Fruit fly (Drosophila melanogaster) whole organism, embryonic: ENCODE results near the gene Dsp1.

Experiments used
- Atf6 ChIP-seq: fragments of 200-800 bp; sonication (Bioruptor generic); IDR thresholded peaks from 2 replicates; pipeline ENCODE4 v1.3.6; 2022; ENCODE audit warnings: missing biosample characterization, missing genetic modification characterization
- Bdp1 ChIP-seq: fragments of 200-800 bp; sonication (Bioruptor generic); optimal IDR thresholded peaks from 3 replicates; lab custom pipeline; 2016; ENCODE audit warnings: missing biosample characterization, missing genetic modification characterization
- CG10267 ChIP-seq: fragments of 200-800 bp; sonication (Bioruptor generic); optimal IDR thresholded peaks from 2 replicates; lab custom pipeline; 2018; ENCODE audit warnings: missing biosample characterization, mild to moderate bottlenecking, missing genetic modification characterization, moderate library complexity
- CG10274 ChIP-seq: fragments of 200-800 bp; sonication (Bioruptor generic); optimal IDR thresholded peaks from 3 replicates; lab custom pipeline; 2017; ENCODE audit warnings: missing biosample characterization, mild to moderate bottlenecking, missing genetic modification characterization
- CG10462 ChIP-seq: fragments of 200-800 bp; sonication (Bioruptor generic); optimal IDR thresholded peaks from 2 replicates; lab custom pipeline; 2016; ENCODE audit warnings: missing biosample characterization, missing genetic modification characterization
- CG12071 ChIP-seq: fragments of 200-800 bp; sonication (Bioruptor generic); optimal IDR thresholded peaks from 3 replicates; lab custom pipeline; 2018; ENCODE audit warnings: missing biosample characterization, mild to moderate bottlenecking, missing genetic modification characterization
- CG12659 ChIP-seq: fragments of 200-800 bp; sonication (Bioruptor generic); optimal IDR thresholded peaks from 3 replicates; lab custom pipeline; 2017; ENCODE audit warnings: mild to moderate bottlenecking, missing biosample characterization, missing genetic modification reagents, missing genetic modification characterization
- CG13424 ChIP-seq: fragments of 200-800 bp; sonication (Bioruptor generic); optimal IDR thresholded peaks from 2 replicates; lab custom pipeline; 2019; ENCODE audit warnings: missing biosample characterization, mild to moderate bottlenecking, missing genetic modification characterization, moderate library complexity
- CG13775 ChIP-seq: fragments of 200-800 bp; sonication (Bioruptor generic); optimal IDR thresholded peaks from 3 replicates; lab custom pipeline; 2017; ENCODE audit warnings: missing biosample characterization, mild to moderate bottlenecking, missing genetic modification characterization
- CG14014 ChIP-seq: fragments of 200-800 bp; sonication (Bioruptor generic); IDR thresholded peaks from 2 replicates; pipeline ENCODE4 v1.3.6; 2022; ENCODE audit warnings: missing biosample characterization, missing genetic modification characterization
- CG14667 ChIP-seq: fragments of 200-800 bp; sonication (Bioruptor generic); IDR thresholded peaks from 2 replicates; pipeline ENCODE4 v1.3.6; 2022; ENCODE audit warnings: missing biosample characterization, missing genetic modification characterization
- CG15601 ChIP-seq: fragments of 200-800 bp; sonication (Bioruptor generic); optimal IDR thresholded peaks from 3 replicates; lab custom pipeline; 2019; ENCODE audit warnings: missing biosample characterization, mild to moderate bottlenecking, missing genetic modification characterization, moderate library complexity
- CG1602 ChIP-seq: fragments of 200-800 bp; sonication (Bioruptor generic); optimal IDR thresholded peaks from 3 replicates; lab custom pipeline; 2016; ENCODE audit warnings: missing biosample characterization, missing genetic modification characterization
- CG16779 ChIP-seq: fragments of 200-800 bp; sonication (Bioruptor generic); IDR thresholded peaks from 2 replicates; pipeline ENCODE4 v1.3.6; 2022; ENCODE audit warnings: missing biosample characterization, missing genetic modification characterization
- CG17328 ChIP-seq: fragments of 200-800 bp; sonication (Bioruptor generic); IDR thresholded peaks from 2 replicates; pipeline ENCODE4 v1.3.6; 2022; ENCODE audit warnings: missing biosample characterization, missing genetic modification characterization
- CG32772 ChIP-seq: fragments of 200-800 bp; sonication (Bioruptor generic); IDR thresholded peaks from 2 replicates; pipeline ENCODE4 v1.3.6; 2022; ENCODE audit warnings: missing biosample characterization, missing genetic modification characterization
- CG34224 ChIP-seq: fragments of 200-800 bp; sonication (Bioruptor generic); IDR thresholded peaks from 3 replicates; pipeline ENCODE4 v1.3.6; 2022; ENCODE audit warnings: missing biosample characterization, missing genetic modification characterization; ENCODE audit not compliant: partially characterized antibody
- CG34376 ChIP-seq: fragments of 200-800 bp; sonication (Bioruptor generic); optimal IDR thresholded peaks from 2 replicates; lab custom pipeline; 2018; ENCODE audit warnings: missing biosample characterization, mild to moderate bottlenecking, missing genetic modification characterization
- CG4282 ChIP-seq: fragments of 200-800 bp; sonication (Bioruptor generic); optimal IDR thresholded peaks from 2 replicates; lab custom pipeline; 2016; ENCODE audit warnings: missing biosample characterization, missing genetic modification characterization
- CG4360 ChIP-seq: fragments of 200-800 bp; sonication (Bioruptor generic); IDR thresholded peaks from 2 replicates; pipeline ENCODE4 v1.3.6; 2022; ENCODE audit warnings: missing biosample characterization, missing genetic modification characterization
- CG43689 ChIP-seq: fragments of 200-800 bp; sonication (Bioruptor generic); IDR thresholded peaks from 2 replicates; pipeline ENCODE4 v1.3.6; 2022; ENCODE audit warnings: missing biosample characterization, missing genetic modification characterization
- CG4820 ChIP-seq: fragments of 200-800 bp; sonication (Bioruptor generic); optimal IDR thresholded peaks from 3 replicates; lab custom pipeline; 2016; ENCODE audit warnings: missing biosample characterization, missing genetic modification characterization
- CG8765 ChIP-seq: fragments of 200-800 bp; sonication (Bioruptor generic); IDR thresholded peaks from 2 replicates; pipeline ENCODE4 v1.3.6; 2022; ENCODE audit warnings: missing biosample characterization, missing genetic modification characterization
- CG9437 ChIP-seq: fragments of 200-800 bp; sonication (Bioruptor generic); optimal IDR thresholded peaks from 2 replicates; lab custom pipeline; 2018; ENCODE audit warnings: missing biosample characterization, mild to moderate bottlenecking, missing genetic modification characterization
- CG9727 ChIP-seq: fragments of 200-800 bp; sonication (Bioruptor generic); optimal IDR thresholded peaks from 3 replicates; lab custom pipeline; 2017; ENCODE audit warnings: missing biosample characterization, mild to moderate bottlenecking, missing genetic modification characterization
- CG9932 ChIP-seq: fragments of 200-800 bp; sonication (Bioruptor generic); IDR thresholded peaks from 2 replicates; pipeline ENCODE4 v1.3.6; 2022; ENCODE audit warnings: missing biosample characterization, missing genetic modification characterization
- CrebB ChIP-seq: fragments of 200-800 bp; sonication (Bioruptor generic); optimal IDR thresholded peaks from 3 replicates; lab custom pipeline; 2018; ENCODE audit warnings: missing biosample characterization, mild to moderate bottlenecking, missing genetic modification characterization
- Dip2 ChIP-seq: fragments of 200-800 bp; sonication (Bioruptor generic); IDR thresholded peaks from 2 replicates; pipeline ENCODE4 v1.3.6; 2022; ENCODE audit warnings: missing biosample characterization, missing genetic modification characterization
- Fer3 ChIP-seq: fragments of 200-800 bp; sonication (Bioruptor generic); optimal IDR thresholded peaks from 2 replicates; lab custom pipeline; 2018; ENCODE audit warnings: missing biosample characterization, mild to moderate bottlenecking, missing genetic modification characterization, moderate library complexity
- Hand ChIP-seq: fragments of 200-800 bp; sonication (Bioruptor generic); optimal IDR thresholded peaks from 2 replicates; lab custom pipeline; 2017; ENCODE audit warnings: mild to moderate bottlenecking, missing biosample characterization, missing genetic modification reagents, missing genetic modification characterization
- Jarid2 ChIP-seq: fragments of 200-800 bp; sonication (Bioruptor generic); optimal IDR thresholded peaks from 3 replicates; lab custom pipeline; 2017; ENCODE audit warnings: mild to moderate bottlenecking, missing biosample characterization, missing genetic modification reagents, missing genetic modification characterization
- Lhr ChIP-seq: fragments of 200-800 bp; sonication (Bioruptor generic); optimal IDR thresholded peaks from 3 replicates; lab custom pipeline; 2017; ENCODE audit warnings: mild to moderate bottlenecking, missing biosample characterization, missing genetic modification reagents, missing genetic modification characterization
- Mad ChIP-seq: fragments of 200-800 bp; sonication (Bioruptor generic); optimal IDR thresholded peaks from 2 replicates; lab custom pipeline; 2016; ENCODE audit warnings: missing biosample characterization, missing genetic modification characterization
- ap ChIP-seq: fragments of 200-800 bp; sonication (Bioruptor generic); IDR thresholded peaks from 2 replicates; pipeline ENCODE4 v1.3.6; 2022; ENCODE audit warnings: missing biosample characterization, missing genetic modification characterization
- bcd ChIP-seq: fragments of 200-800 bp; sonication (Bioruptor generic); optimal IDR thresholded peaks from 2 replicates; lab custom pipeline; 2017; ENCODE audit warnings: missing biosample characterization, mild to moderate bottlenecking, missing genetic modification characterization
- bigmax ChIP-seq: fragments of 200-800 bp; sonication (Bioruptor generic); optimal IDR thresholded peaks from 2 replicates; lab custom pipeline; 2018; ENCODE audit warnings: missing biosample characterization, mild to moderate bottlenecking, missing genetic modification characterization
- cato ChIP-seq: fragments of 200-800 bp; sonication (Bioruptor generic); optimal IDR thresholded peaks from 2 replicates; lab custom pipeline; 2016; ENCODE audit warnings: missing biosample characterization, missing genetic modification characterization, borderline replicate concordance
- corto ChIP-seq: fragments of 200-800 bp; sonication (Bioruptor generic); optimal IDR thresholded peaks from 2 replicates; lab custom pipeline; 2016; ENCODE audit warnings: missing biosample characterization, mild to moderate bottlenecking, missing genetic modification characterization, moderate library complexity
- dan ChIP-seq: fragments of 200-800 bp; sonication (Bioruptor generic); IDR thresholded peaks from 2 replicates; pipeline ENCODE4 v1.3.6; 2022; ENCODE audit warnings: missing biosample characterization, missing genetic modification characterization
- dm ChIP-seq: fragments of 200-800 bp; sonication (Bioruptor generic); optimal IDR thresholded peaks from 3 replicates; lab custom pipeline; 2016; ENCODE audit warnings: missing biosample characterization, missing genetic modification characterization
- fd64A ChIP-seq: fragments of 200-800 bp; sonication (Bioruptor generic); optimal IDR thresholded peaks from 3 replicates; lab custom pipeline; 2018; ENCODE audit warnings: missing biosample characterization, mild to moderate bottlenecking, missing genetic modification characterization
- inv ChIP-seq: fragments of 200-800 bp; sonication (Bioruptor generic); IDR thresholded peaks from 2 replicates; pipeline ENCODE4 v1.3.6; 2022; ENCODE audit warnings: missing biosample characterization, missing genetic modification characterization; ENCODE audit not compliant: partially characterized antibody
- lov ChIP-seq, 2 experiments: fragments of 200-800 bp in 1 of 2; fragments of >200 bp in 1 of 2; sonication (Bioruptor generic) in 1 of 2; IDR thresholded peaks in 1 of 2; optimal IDR thresholded peaks in 1 of 2; 2 replicates in 1 of 2; 3 replicates in 1 of 2; pipeline versions ENCODE4 v1.3.6 to Lab custom; 2017 to 2022; ENCODE audit warnings: missing biosample characterization in 1 of 2, missing genetic modification characterization in 1 of 2
- phol ChIP-seq: fragments of 200-800 bp; sonication (Bioruptor generic); optimal IDR thresholded peaks from 3 replicates; lab custom pipeline; 2018; ENCODE audit warnings: missing biosample characterization, mild to moderate bottlenecking, missing genetic modification characterization, moderate library complexity
- salm ChIP-seq: fragments of 200-800 bp; sonication (Bioruptor generic); optimal IDR thresholded peaks from 2 replicates; lab custom pipeline; 2018; ENCODE audit warnings: missing biosample characterization, mild to moderate bottlenecking, missing genetic modification characterization
- sim ChIP-seq: fragments of 200-800 bp; sonication (Bioruptor generic); IDR thresholded peaks from 2 replicates; pipeline ENCODE4 v1.3.6; 2022; ENCODE audit warnings: missing biosample characterization, missing genetic modification characterization
- tll ChIP-seq, 2 experiments: fragments of 200-800 bp in 1 of 2; fragments of >200 bp in 1 of 2; sonication (Bioruptor generic) in 1 of 2; optimal IDR thresholded peaks; 2 replicates each; lab custom pipeline; 2017 to 2019; ENCODE audit warnings: missing biosample characterization in 2 of 2, missing genetic modification characterization in 2 of 2, mild to moderate bottlenecking in 1 of 2, moderate library complexity in 1 of 2
- wdn ChIP-seq: fragments of 200-800 bp; sonication (Bioruptor generic); IDR thresholded peaks from 2 replicates; pipeline ENCODE4 v1.3.6; 2022; ENCODE audit warnings: missing biosample characterization, missing genetic modification characterization

The Dsp1 gene

dm6 chrX:16358670-16359320 lies 25.4 kb downstream of the Dsp1 start, which contains the start of the genes U2af50 and PIG-Q (continued):
- TF ChIP-seq CG10274 (GFP tag; lab: Kevin White, UChicago) (peak; percentile 70), CG14667 (GFP tag; lab: Robert Waterston, UW) (peak; percentile 92), Dip2 (no peak), Lhr (peak; percentile 67), wdn (GFP tag; lab: Robert Waterston, UW) (peak; percentile 85), Hand (GFP tag; lab: Kevin White, UChicago) (peak; percentile 81), CG34224 (no peak), CG9437 (GFP tag; lab: Kevin White, UChicago) (peak; percentile 90), Bdp1 (GFP tag; lab: Kevin White, UChicago) (no peak), bigmax (peak; percentile 15), CG1602 (GFP tag; lab: Kevin White, UChicago) (peak; percentile 90), CG14014 (GFP tag; lab: Robert Waterston, UW) (peak; percentile 92), lov (optimal IDR thresholded peaks at IDR 0.05; lab: Kevin White, UChicago) (no peak), lov (GFP tag; IDR thresholded peaks at IDR 0.05; lab: Robert Waterston, UW) (no peak; the same call in 2 of the 3 replicates), salm (tag; lab: Kevin White, UChicago) (peak; percentile 90), CG10267 (tag; lab: Kevin White, UChicago) (peak; percentile 87), CG17328 (GFP tag; lab: Robert Waterston, UW) (peak; percentile 94), tll (GFP tag; optimal IDR thresholded peaks at IDR 0.05; lab: Kevin White, UChicago) (peak in 1 of 2 experiments; percentile 48), CG8765 (peak; percentile 81), ap (GFP tag; lab: Robert Waterston, UW) (peak; percentile 87; the same call in 1 of the 2 replicates), CG16779 (no peak; the same call in 1 of the 2 replicates), dan (GFP tag; lab: Robert Waterston, UW) (no peak), CG12659 (GFP tag; lab: Kevin White, UChicago) (peak; percentile 95), CrebB (tag; lab: Kevin White, UChicago) (peak; percentile 80), corto (GFP tag; lab: Kevin White, UChicago) (no peak), CG12071 (no peak), inv (GFP tag; lab: Robert Waterston, UW) (peak; percentile 47; the same call in 1 of the 2 replicates), CG9727 (GFP tag; lab: Kevin White, UChicago) (peak; percentile 93), CG43689 (no peak), CG4282 (GFP tag; lab: Kevin White, UChicago) (no peak), CG4820 (peak; percentile 86), CG4360 (GFP tag; lab: Robert Waterston, UW) (peak; percentile 67), CG13424 (tag; lab: Kevin White, UChicago) (peak; percentile 95), CG13775 (GFP tag; lab: Kevin White, UChicago) (peak; percentile 95), fd64A (no peak), Mad (GFP tag; lab: Kevin White, UChicago) (peak; percentile 76), Atf6 (GFP tag; lab: Robert Waterston, UW) (peak; percentile 88), dm (peak; percentile 29), CG10462 (GFP tag; lab: Kevin White, UChicago) (peak; percentile 75), Fer3 (tag; lab: Kevin White, UChicago) (peak; percentile 94), CG15601 (tag; lab: Kevin White, UChicago) (peak; percentile 90), CG32772 (GFP tag; lab: Robert Waterston, UW) (no peak), cato (GFP tag; lab: Kevin White, UChicago) (peak; percentile 76), Jarid2 (GFP tag; lab: Kevin White, UChicago) (no peak), sim (GFP tag; lab: Robert Waterston, UW) (peak; percentile 73; the same call in 1 of the 2 replicates), phol (tag; lab: Kevin White, UChicago) (peak; percentile 95), bcd (GFP tag; lab: Kevin White, UChicago) (peak; percentile 93), CG34376 (GFP tag; lab: Kevin White, UChicago) (peak; percentile 77), CG9932 (GFP tag; lab: Robert Waterston, UW) (peak; percentile 92)
